Fruit fly (Drosophila melanogaster) whole organism, embryonic: ENCODE data around the gene Sec24CD.

Experiments
- CG2116 ChIP-seq: fragments of 200-800 bp; sonication (Bioruptor generic); optimal IDR thresholded peaks from 3 replicates; lab custom pipeline; 2018; ENCODE audit warnings: missing biosample characterization, mild to moderate bottlenecking, missing genetic modification characterization
- CG34376 ChIP-seq: fragments of 200-800 bp; sonication (Bioruptor generic); optimal IDR thresholded peaks from 2 replicates; lab custom pipeline; 2018; ENCODE audit warnings: missing biosample characterization, mild to moderate bottlenecking, missing genetic modification characterization
- Dll ChIP-seq: fragments of 200-800 bp; sonication (Bioruptor generic); IDR thresholded peaks from 4 replicates; pipeline ENCODE4 v1.3.6; 2022; ENCODE audit warnings: missing biosample characterization, missing genetic modification characterization; ENCODE audit not compliant: partially characterized antibody
- Hr39 ChIP-seq: fragments of >200 bp; optimal IDR thresholded peaks from 2 replicates; lab custom pipeline; 2017
- danr ChIP-seq: fragments of 200-800 bp; sonication (Bioruptor generic); IDR thresholded peaks from 2 replicates; pipeline ENCODE4 v1.3.6; 2022; ENCODE audit warnings: missing biosample characterization, missing genetic modification characterization
- esg ChIP-seq: fragments of 200-800 bp; sonication (Bioruptor generic); conservative IDR thresholded peaks from 2 replicates; pipeline ENCODE4 v1.3.6; 2022; ENCODE audit warnings: missing biosample characterization, missing genetic modification characterization
- fru ChIP-seq: fragments of >200 bp; optimal IDR thresholded peaks from 2 replicates; lab custom pipeline; 2017
- tio ChIP-seq: fragments of 200-800 bp; sonication (Bioruptor generic); optimal IDR thresholded peaks from 2 replicates; lab custom pipeline; 2017; ENCODE audit warnings: missing biosample characterization, missing genetic modification characterization, inconsistent platforms
- trh ChIP-seq: fragments of 200-800 bp; sonication (Bioruptor generic); optimal IDR thresholded peaks from 2 replicates; lab custom pipeline; 2016; ENCODE audit warnings: missing biosample characterization, missing genetic modification characterization

- TF ChIP-seq fru (lab: Kevin White, UChicago) (no peak), CG34376 (no peak), CG2116 (GFP tag; lab: Kevin White, UChicago) (no peak), Dll (no peak), trh (GFP tag; lab: Kevin White, UChicago) (no peak), tio (GFP tag; lab: Kevin White, UChicago) (no peak), Hr39 (lab: Kevin White, UChicago) (no peak), esg (GFP tag; lab: Robert Waterston, UW) (no peak), danr (no peak)
These were observed 28.6 kb upstream of the Sec24CD start, which contains the start of gene CG34049 for dm6 chr2L:2265221-2265620.
